Fruit fly (Drosophila melanogaster) ovary, adult (tissue): ENCODE results near the gene CG12481.

Experiments used
- CG17801 ChIP-seq: fragments of 200-800 bp; optimal IDR thresholded peaks from 2 replicates; lab custom pipeline; 2019; ENCODE audit warnings: missing biosample characterization, mild to moderate bottlenecking, missing genetic modification characterization, moderate library complexity; ENCODE audit not compliant: partially characterized antibody

CG12481 gene

DNA sequence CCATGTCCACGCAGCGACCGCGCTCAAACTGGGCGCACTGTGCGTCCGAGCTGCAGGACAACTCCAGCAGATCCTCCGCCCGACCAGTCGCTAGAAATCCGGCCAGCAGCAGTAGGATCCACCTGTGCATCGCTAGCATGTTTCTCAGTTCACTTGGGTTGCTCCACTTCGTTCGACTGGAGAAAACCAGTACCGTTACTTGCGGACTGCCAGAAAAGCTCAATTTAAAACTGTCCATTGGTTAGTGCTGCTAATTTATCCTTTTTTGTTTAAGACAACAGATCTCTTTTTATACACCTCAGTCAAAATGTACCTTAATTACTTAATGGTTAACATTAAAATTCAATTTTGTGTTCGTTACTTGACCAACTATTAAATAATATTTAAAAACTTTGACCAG lies 38.6 kb downstream of the CG12481 start, which contains the start of gene CG11674:
Gene CG11674 (minus strand): TSS at position 215 of the 400 bp plus-strand sequence.
- TF ChIP-seq CG17801 (GFP tag; lab: Kevin White, UChicago) = no peak

DNA sequence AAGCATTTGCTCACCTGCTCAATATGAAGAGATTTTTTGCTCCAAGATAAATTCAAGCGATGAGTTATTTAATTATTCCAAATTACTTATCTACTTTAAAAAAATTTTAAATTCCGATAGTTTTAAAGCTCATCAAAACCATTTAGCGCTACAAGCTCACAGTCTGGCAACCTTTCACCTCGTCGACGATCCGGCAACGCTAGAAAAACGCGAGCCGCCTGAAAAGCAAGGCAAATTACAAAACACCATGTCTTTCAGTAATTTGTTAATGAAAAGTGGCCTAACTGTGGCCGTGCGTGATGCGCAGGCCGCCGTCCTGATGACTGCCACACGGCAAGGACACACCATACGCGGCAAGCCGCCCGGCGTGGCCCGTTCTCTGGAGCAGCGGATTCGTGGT lies 39.0 kb downstream of the CG12481 start, which contains the start of gene mRpL38:
Gene mRpL38 (plus strand): TSS at position 197 of the 400 bp plus-strand sequence.
- no peak for TF ChIP-seq CG17801 (GFP tag; lab: Kevin White, UChicago)

DNA sequence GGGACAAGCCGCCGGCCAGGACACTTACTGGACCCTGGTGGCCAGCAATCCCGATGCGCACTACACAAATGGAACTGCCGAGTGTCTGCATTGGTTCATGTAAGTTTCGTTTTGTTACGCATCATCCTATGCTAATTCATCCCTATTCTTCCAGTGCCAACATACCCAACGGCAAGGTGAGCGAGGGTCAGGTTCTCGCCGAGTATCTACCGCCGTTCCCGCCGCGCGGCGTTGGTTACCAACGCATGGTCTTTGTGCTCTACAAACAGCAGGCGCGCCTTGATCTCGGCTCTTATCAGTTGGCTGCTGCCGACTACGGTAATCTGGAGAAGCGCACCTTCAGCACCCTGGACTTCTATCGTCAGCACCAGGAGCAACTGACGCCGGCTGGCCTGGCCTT lies 40.0 kb downstream of the CG12481 start:
- no peak for TF ChIP-seq CG17801 (GFP tag; lab: Kevin White, UChicago)

- TF ChIP-seq CG17801 (GFP tag; lab: Kevin White, UChicago) = peak; percentile 59
Observed at dm6 chrX:14233843-14234337, 46.8 kb downstream of the CG12481 start, which contains the start of gene CG42271. TSS of gene CG42271 (minus strand) at chrX:14234066.

- no peak for TF ChIP-seq CG17801 (GFP tag; lab: Kevin White, UChicago)
Observed at dm6 chrX:14234468-14234867, 47.4 kb downstream of the CG12481 start.
